Fruit fly (Drosophila melanogaster): ENCODE results near the gene CG4577.

CG4577 gene

dm6 chr2L:1144371-1145360 is 10.2 kb downstream of the CG4577 start:
- no peak for TF ChIP-seq CG17801 (GFP tag; optimal IDR thresholded peaks at IDR 0.05; ENCODE audit: partially characterized antibody)

dm6 chr2L:1147656-1148055 is 13.2 kb downstream of the CG4577 start:
- no peak for TF ChIP-seq CG17801 (GFP tag; optimal IDR thresholded peaks at IDR 0.05; ENCODE audit: partially characterized antibody)

- TF ChIP-seq CG17801 (GFP tag; optimal IDR thresholded peaks at IDR 0.05; ENCODE audit: partially characterized antibody) = peak; percentile 62
Measured at dm6 chr2L:1150554-1150953, 16.1 kb downstream of the CG4577 start, which contains the start of the genes Tfb4 and Vps29. TSS of gene Tfb4 (minus strand) at chr2L:1150677. TSS of gene Vps29 (plus strand) at chr2L:1150766.

dm6 chr2L:1152693-1153092 is 18.2 kb downstream of the CG4577 start:
- no peak for TF ChIP-seq CG17801 (GFP tag; optimal IDR thresholded peaks at IDR 0.05; ENCODE audit: partially characterized antibody)

dm6 chr2L:1156592-1157249 is 22.2 kb downstream of the CG4577 start:
- no peak for TF ChIP-seq CG17801 (GFP tag; optimal IDR thresholded peaks at IDR 0.05; ENCODE audit: partially characterized antibody)

- TF ChIP-seq CG17801 (GFP tag; optimal IDR thresholded peaks at IDR 0.05; ENCODE audit: partially characterized antibody) = no peak
Measured at dm6 chr2L:1157357-1157678, 22.8 kb downstream of the CG4577 start.

dm6 chr2L:1157679-1158518 is 23.4 kb downstream of the CG4577 start, which contains the start of gene capt:
TSS of gene capt (minus strand) at chr2L:1158262.
- no peak for TF ChIP-seq CG17801 (GFP tag; optimal IDR thresholded peaks at IDR 0.05; ENCODE audit: partially characterized antibody)

- TF ChIP-seq CG17801 (GFP tag; optimal IDR thresholded peaks at IDR 0.05; ENCODE audit: partially characterized antibody) = no peak
Measured at dm6 chr2L:1158519-1159319, 24.2 kb downstream of the CG4577 start, which contains the start of gene Tango14. TSS of gene Tango14 (plus strand) at chr2L:1158661.

dm6 chr2L:1163538-1164143 is 29.1 kb downstream of the CG4577 start, which contains the start of gene CG5080:
TSS of gene CG5080 (minus strand) at chr2L:1163886.
- no peak for TF ChIP-seq CG17801 (GFP tag; optimal IDR thresholded peaks at IDR 0.05; ENCODE audit: partially characterized antibody)

dm6 chr2L:1164294-1164693 is 29.8 kb downstream of the CG4577 start, which contains the start of gene IntS14:
TSS of gene IntS14 (plus strand) at chr2L:1164443.
- peak; percentile 2 for TF ChIP-seq CG17801 (GFP tag; optimal IDR thresholded peaks at IDR 0.05; ENCODE audit: partially characterized antibody)

dm6 chr2L:1166326-1166725 is 31.8 kb downstream of the CG4577 start, which contains the start of gene CG14341:
TSS of gene CG14341 (plus strand) at chr2L:1166506.
- no peak for TF ChIP-seq CG17801 (GFP tag; optimal IDR thresholded peaks at IDR 0.05; ENCODE audit: partially characterized antibody)

- peak; percentile 69 for TF ChIP-seq CG17801 (GFP tag; optimal IDR thresholded peaks at IDR 0.05; ENCODE audit: partially characterized antibody)
Measured at dm6 chr2L:1169867-1170415, 35.4 kb downstream of the CG4577 start, which contains the start of the genes CG31922 and Plap. TSS of gene CG31922 (plus strand) at chr2L:1170181. TSS of gene Plap (minus strand) at chr2L:1170365.

dm6 chr2L:1172704-1173107 is 38.2 kb downstream of the CG4577 start, which contains the start of the genes Charon and CG4887:
TSS of gene Charon (minus strand) at chr2L:1172805.
TSS of gene CG4887 (plus strand) at chr2L:1173009.
- TF ChIP-seq CG17801 (GFP tag; optimal IDR thresholded peaks at IDR 0.05; ENCODE audit: partially characterized antibody) = peak; percentile 50
